Worm (Caenorhabditis elegans) whole organism, early embryonic: ENCODE measurements around the gene C29E4.9.

Experiments used
- F13C5.2 ChIP-seq: sonication (generic microtip); optimal IDR thresholded peaks from 2 replicates; lab custom pipeline; 2017; ENCODE audit warnings: mild to moderate bottlenecking, missing genetic modification characterization, inconsistent platforms, missing compliant biosample characterization
- aly-1 ChIP-seq: sonication (generic microtip); optimal IDR thresholded peaks from 2 replicates; lab custom pipeline; 2016; ENCODE audit warnings: missing genetic modification characterization, missing compliant biosample characterization
- ama-1 ChIP-seq: fragments of 150-350 bp; optimal IDR thresholded peaks from 2 replicates; lab custom pipeline; 2014
- ceh-36 ChIP-seq: sonication (generic microtip); optimal IDR thresholded peaks from 2 replicates; lab custom pipeline; 2016; ENCODE audit warnings: missing genetic modification characterization, inconsistent platforms, missing compliant biosample characterization
- flt-1 ChIP-seq: fragments of 200-800 bp; sonication (Bioruptor generic); IDR thresholded peaks from 2 replicates; pipeline ENCODE4 v1.3.6; 2022; ENCODE audit warnings: missing genetic modification characterization, missing compliant biosample characterization
- hmbx-1 ChIP-seq: sonication (generic microtip); optimal IDR thresholded peaks from 2 replicates; lab custom pipeline; 2016; ENCODE audit warnings: mild to moderate bottlenecking, missing genetic modification characterization, missing compliant biosample characterization
- hmg-4 ChIP-seq: fragments of 200-800 bp; sonication (Bioruptor generic); optimal IDR thresholded peaks from 2 replicates; lab custom pipeline; 2018; ENCODE audit warnings: mild to moderate bottlenecking, missing genetic modification characterization, missing compliant biosample characterization
- pes-1 ChIP-seq: fragments of 200-800 bp; sonication (Bioruptor generic); IDR thresholded peaks from 2 replicates; pipeline ENCODE4 v1.3.6; 2022; ENCODE audit warnings: missing genetic modification reagents, missing genetic modification characterization, missing compliant biosample characterization
- scrt-1 ChIP-seq: fragments of 200-800 bp; sonication (Bioruptor generic); IDR thresholded peaks from 2 replicates; pipeline ENCODE4 v1.3.6; 2022; ENCODE audit warnings: missing genetic modification characterization, missing compliant biosample characterization
- tbx-37 ChIP-seq: fragments of 200-800 bp; sonication (Bioruptor generic); conservative IDR thresholded peaks from 2 replicates; pipeline ENCODE4 v1.3.6; 2022; ENCODE audit warnings: missing genetic modification reagents, missing genetic modification characterization, missing compliant biosample characterization
- tra-4 ChIP-seq: sonication (generic microtip); optimal IDR thresholded peaks from 2 replicates; lab custom pipeline; 2017; ENCODE audit warnings: missing genetic modification characterization, missing compliant biosample characterization

DNA sequence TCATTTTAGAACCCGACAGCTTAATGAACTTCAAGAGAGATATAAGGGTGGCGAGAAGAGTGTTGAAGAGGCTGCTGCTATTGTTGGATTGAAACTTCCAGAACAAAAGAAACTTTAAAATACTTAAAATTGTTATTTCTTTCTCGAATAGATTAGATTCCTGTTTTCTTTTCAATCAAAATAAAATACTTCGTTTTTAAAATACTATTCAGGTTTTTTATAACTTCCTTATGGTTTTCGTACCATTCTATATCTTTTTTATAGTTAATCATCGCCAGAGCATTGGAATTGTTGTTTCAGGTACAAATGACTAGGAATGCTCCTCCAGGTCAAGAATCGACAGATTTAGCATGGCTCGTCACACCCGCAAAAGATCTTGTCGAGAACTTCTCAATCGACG is 15.4 kb downstream of the C29E4.9 start, which contains the start of gene kle-2:
- no peak for TF ChIP-seq ama-1 (lab: Kevin White, UChicago)
- no peak for TF ChIP-seq hmbx-1
- TF ChIP-seq tbx-37, result no peak
- no peak for TF ChIP-seq ceh-36 (tag; lab: Kevin White, UChicago)
- no peak for TF ChIP-seq flt-1 (GFP tag; lab: Robert Waterston, UW)
- TF ChIP-seq scrt-1, result no peak
- no peak for TF ChIP-seq aly-1 (tag; lab: Kevin White, UChicago)
- no peak for TF ChIP-seq hmg-4 (GFP tag; lab: Kevin White, UChicago)
- no peak for TF ChIP-seq pes-1
- TF ChIP-seq tra-4 (tag; lab: Kevin White, UChicago), result no peak
- TF ChIP-seq F13C5.2 (tag; lab: Kevin White, UChicago), result no peak
